Fruit fly (Drosophila melanogaster) whole organism, embryonic: Measurements from ENCODE around the gene sage.

Experiments
- Bdp1 ChIP-seq: fragments of 200-800 bp; sonication (Bioruptor generic); optimal IDR thresholded peaks from 3 replicates; lab custom pipeline; 2016; ENCODE audit warnings: missing biosample characterization, missing genetic modification characterization
- Bgb ChIP-seq: fragments of 200-800 bp; sonication (Bioruptor generic); IDR thresholded peaks from 2 replicates; pipeline ENCODE4 v1.3.6; 2022; ENCODE audit warnings: missing biosample characterization, missing genetic modification characterization; ENCODE audit not compliant: partially characterized antibody
- Blimp-1 ChIP-seq: fragments of 200-800 bp; sonication (Bioruptor generic); optimal IDR thresholded peaks from 3 replicates; lab custom pipeline; 2018; ENCODE audit warnings: missing biosample characterization, missing genetic modification characterization, mild to moderate bottlenecking, moderate library complexity, missing genetic modification reagents
- C15 ChIP-seq: fragments of 200-800 bp; sonication (Bioruptor generic); IDR thresholded peaks from 3 replicates; pipeline ENCODE4 v1.3.6; 2022; ENCODE audit warnings: missing biosample characterization, missing genetic modification characterization
- CG10274 ChIP-seq: fragments of 200-800 bp; sonication (Bioruptor generic); optimal IDR thresholded peaks from 3 replicates; lab custom pipeline; 2017; ENCODE audit warnings: missing biosample characterization, mild to moderate bottlenecking, missing genetic modification characterization
- CG10979 ChIP-seq: fragments of 200-800 bp; sonication (Bioruptor generic); optimal IDR thresholded peaks from 2 replicates; lab custom pipeline; 2018; ENCODE audit warnings: missing biosample characterization, mild to moderate bottlenecking, missing genetic modification characterization, moderate library complexity
- CG11093 ChIP-seq: fragments of 200-800 bp; sonication (Bioruptor generic); IDR thresholded peaks from 3 replicates; pipeline ENCODE4 v1.3.6; 2022; ENCODE audit warnings: missing biosample characterization, missing genetic modification characterization
- CG11695 ChIP-seq: fragments of 200-800 bp; sonication (Bioruptor generic); IDR thresholded peaks from 3 replicates; pipeline ENCODE4 v1.3.6; 2022; ENCODE audit warnings: missing biosample characterization, missing genetic modification characterization
- CG13296 ChIP-seq: fragments of 200-800 bp; sonication (Bioruptor generic); optimal IDR thresholded peaks from 3 replicates; lab custom pipeline; 2018; ENCODE audit warnings: missing biosample characterization, mild to moderate bottlenecking, missing genetic modification characterization
- CG1529 ChIP-seq: fragments of 200-800 bp; sonication (Bioruptor generic); optimal IDR thresholded peaks from 3 replicates; lab custom pipeline; 2018; ENCODE audit warnings: missing biosample characterization, missing genetic modification characterization
- CG15514 ChIP-seq: fragments of 200-800 bp; sonication (Bioruptor generic); optimal IDR thresholded peaks from 3 replicates; lab custom pipeline; 2017; ENCODE audit warnings: missing biosample characterization, missing genetic modification characterization, mild to moderate bottlenecking, moderate library complexity, missing genetic modification reagents
- CG17361 ChIP-seq: fragments of 200-800 bp; sonication (Bioruptor generic); IDR thresholded peaks from 3 replicates; pipeline ENCODE4 v1.3.6; 2022; ENCODE audit warnings: missing biosample characterization, missing genetic modification characterization
- CG17385 ChIP-seq: fragments of 200-800 bp; sonication (Bioruptor generic); optimal IDR thresholded peaks from 3 replicates; lab custom pipeline; 2018; ENCODE audit warnings: missing biosample characterization, mild to moderate bottlenecking, missing genetic modification characterization
- CG2202 ChIP-seq: fragments of 200-800 bp; sonication (Bioruptor generic); optimal IDR thresholded peaks from 2 replicates; lab custom pipeline; 2018; ENCODE audit warnings: missing biosample characterization, mild to moderate bottlenecking, missing genetic modification characterization
- CG3065 ChIP-seq: fragments of 200-800 bp; sonication (Bioruptor generic); optimal IDR thresholded peaks from 2 replicates; lab custom pipeline; 2016; ENCODE audit warnings: missing biosample characterization, missing genetic modification characterization
- CG31388 ChIP-seq: fragments of 200-800 bp; sonication (Bioruptor generic); optimal IDR thresholded peaks from 2 replicates; lab custom pipeline; 2016; ENCODE audit warnings: missing biosample characterization, missing genetic modification characterization
- CG4360 ChIP-seq: fragments of 200-800 bp; sonication (Bioruptor generic); IDR thresholded peaks from 2 replicates; pipeline ENCODE4 v1.3.6; 2022; ENCODE audit warnings: missing biosample characterization, missing genetic modification characterization
- CG6813 ChIP-seq: fragments of 200-800 bp; sonication (Bioruptor generic); optimal IDR thresholded peaks from 2 replicates; lab custom pipeline; 2017; ENCODE audit warnings: missing biosample characterization, missing genetic modification characterization, mild to moderate bottlenecking, moderate library complexity, missing genetic modification reagents
- Dek ChIP-seq: fragments of 200-800 bp; sonication (Bioruptor generic); optimal IDR thresholded peaks from 3 replicates; lab custom pipeline; 2019; ENCODE audit warnings: missing biosample characterization, mild to moderate bottlenecking, missing genetic modification characterization, moderate library complexity
- Drgx ChIP-seq: fragments of 200-800 bp; sonication (Bioruptor generic); IDR thresholded peaks from 2 replicates; pipeline ENCODE4 v1.3.6; 2022; ENCODE audit warnings: missing biosample characterization, missing genetic modification characterization
- GATAe ChIP-seq: fragments of 200-800 bp; sonication (Bioruptor generic); conservative IDR thresholded peaks from 2 replicates; pipeline ENCODE4 v1.3.6; 2022; ENCODE audit warnings: missing biosample characterization, missing genetic modification characterization
- H2.0 ChIP-seq: fragments of 200-800 bp; sonication (Bioruptor generic); IDR thresholded peaks from 2 replicates; pipeline ENCODE4 v1.3.6; 2022; ENCODE audit warnings: missing biosample characterization, missing genetic modification characterization
- Hand ChIP-seq: fragments of 200-800 bp; sonication (Bioruptor generic); optimal IDR thresholded peaks from 2 replicates; lab custom pipeline; 2017; ENCODE audit warnings: mild to moderate bottlenecking, missing biosample characterization, missing genetic modification reagents, missing genetic modification characterization
- Hr39 ChIP-seq: fragments of >200 bp; optimal IDR thresholded peaks from 2 replicates; lab custom pipeline; 2017
- Kr ChIP-seq: fragments of 200-800 bp; sonication (Bioruptor generic); optimal IDR thresholded peaks from 2 replicates; lab custom pipeline; 2017; ENCODE audit warnings: missing biosample characterization, mild to moderate bottlenecking, missing genetic modification characterization
- NC2β ChIP-seq: fragments of 200-800 bp; sonication (Bioruptor generic); optimal IDR thresholded peaks from 2 replicates; lab custom pipeline; 2016; ENCODE audit warnings: missing biosample characterization, missing genetic modification characterization
- Neu2 ChIP-seq: fragments of 200-800 bp; sonication (Bioruptor generic); optimal IDR thresholded peaks from 3 replicates; lab custom pipeline; 2016; ENCODE audit warnings: missing biosample characterization, missing genetic modification characterization, borderline replicate concordance
- Nf-YA ChIP-seq: fragments of 200-800 bp; sonication (Bioruptor generic); IDR thresholded peaks from 2 replicates; pipeline ENCODE4 v1.3.6; 2022; ENCODE audit warnings: missing biosample characterization, missing genetic modification characterization
- Opbp ChIP-seq: fragments of 200-800 bp; sonication (Bioruptor generic); IDR thresholded peaks from 3 replicates; pipeline ENCODE4 v1.3.6; 2022; ENCODE audit warnings: missing biosample characterization, missing genetic modification characterization; ENCODE audit not compliant: partially characterized antibody
- Ptx1 ChIP-seq: fragments of 200-800 bp; sonication (Bioruptor generic); IDR thresholded peaks from 2 replicates; pipeline ENCODE4 v1.3.6; 2022; ENCODE audit warnings: missing biosample characterization, missing genetic modification characterization
- Stat92E ChIP-seq, 3 experiments: fragments of >200 bp in 2 of 3; fragments of 200-800 bp in 1 of 3; sonication (Bioruptor generic) in 1 of 3; optimal IDR thresholded peaks; 2 replicates each; lab custom pipeline; 2017 to 2019; ENCODE audit warnings: missing biosample characterization in 3 of 3, missing genetic modification characterization in 3 of 3, mild to moderate bottlenecking in 1 of 3, moderate library complexity in 1 of 3
- Vsx1 ChIP-seq: fragments of 200-800 bp; sonication (Bioruptor generic); optimal IDR thresholded peaks from 2 replicates; lab custom pipeline; 2017; ENCODE audit warnings: missing biosample characterization, mild to moderate bottlenecking, missing genetic modification characterization, missing genetic modification reagents
- ac ChIP-seq: fragments of 200-800 bp; sonication (Bioruptor generic); optimal IDR thresholded peaks from 3 replicates; lab custom pipeline; 2017; ENCODE audit warnings: missing biosample characterization, mild to moderate bottlenecking, missing genetic modification characterization
- ash1 ChIP-seq: fragments of 200-800 bp; sonication (Bioruptor generic); optimal IDR thresholded peaks from 2 replicates; lab custom pipeline; 2018; ENCODE audit warnings: missing biosample characterization, mild to moderate bottlenecking, missing genetic modification characterization
- az2 ChIP-seq: fragments of 200-800 bp; sonication (Bioruptor generic); optimal IDR thresholded peaks from 3 replicates; lab custom pipeline; 2016; ENCODE audit warnings: missing biosample characterization, missing genetic modification characterization
- ci ChIP-seq: fragments of 200-800 bp; sonication (Bioruptor generic); IDR thresholded peaks from 3 replicates; pipeline ENCODE4 v1.3.6; 2022; ENCODE audit warnings: missing biosample characterization, missing genetic modification characterization
- croc ChIP-seq: fragments of 200-800 bp; sonication (Bioruptor generic); conservative IDR thresholded peaks from 3 replicates; pipeline ENCODE4 v1.3.6; 2022; ENCODE audit warnings: missing biosample characterization, missing genetic modification characterization
- dysf ChIP-seq: fragments of 200-800 bp; sonication (Bioruptor generic); IDR thresholded peaks from 3 replicates; pipeline ENCODE4 v1.3.6; 2022; ENCODE audit warnings: missing biosample characterization, missing genetic modification characterization
- ftz-f1 ChIP-seq: fragments of 200-800 bp; sonication (Bioruptor generic); optimal IDR thresholded peaks from 2 replicates; lab custom pipeline; 2016; ENCODE audit warnings: missing biosample characterization, missing genetic modification characterization
- hb ChIP-seq: fragments of 200-800 bp; sonication (Bioruptor generic); IDR thresholded peaks from 3 replicates; pipeline ENCODE4 v1.3.6; 2022; ENCODE audit warnings: missing biosample characterization, missing genetic modification characterization; ENCODE audit not compliant: partially characterized antibody
- inv ChIP-seq: fragments of 200-800 bp; sonication (Bioruptor generic); IDR thresholded peaks from 2 replicates; pipeline ENCODE4 v1.3.6; 2022; ENCODE audit warnings: missing biosample characterization, missing genetic modification characterization; ENCODE audit not compliant: partially characterized antibody
- lab ChIP-seq: fragments of 200-800 bp; sonication (Bioruptor generic); optimal IDR thresholded peaks from 3 replicates; lab custom pipeline; 2017; ENCODE audit warnings: missing biosample characterization, missing genetic modification characterization, mild to moderate bottlenecking, moderate library complexity, missing genetic modification reagents
- lmd ChIP-seq: fragments of 200-800 bp; sonication (Bioruptor generic); IDR thresholded peaks from 2 replicates; pipeline ENCODE4 v1.3.6; 2022; ENCODE audit warnings: missing biosample characterization, missing genetic modification characterization
- pum ChIP-seq: fragments of 200-800 bp; sonication (Bioruptor generic); optimal IDR thresholded peaks from 2 replicates; lab custom pipeline; 2016; ENCODE audit warnings: missing biosample characterization, missing genetic modification characterization
- schlank ChIP-seq: fragments of 200-800 bp; sonication (Bioruptor generic); optimal IDR thresholded peaks from 2 replicates; lab custom pipeline; 2018; ENCODE audit warnings: missing biosample characterization, mild to moderate bottlenecking, missing genetic modification characterization
- sens ChIP-seq: fragments of 200-800 bp; sonication (Bioruptor generic); peaks from one replicate; lab custom pipeline; 2016; ENCODE audit warnings: missing biosample characterization, missing genetic modification characterization
- tgo ChIP-seq: fragments of 200-800 bp; sonication (Bioruptor generic); IDR thresholded peaks from 3 replicates; pipeline ENCODE4 v1.3.6; 2022; ENCODE audit warnings: missing biosample characterization, missing genetic modification characterization
- tio ChIP-seq: fragments of 200-800 bp; sonication (Bioruptor generic); optimal IDR thresholded peaks from 2 replicates; lab custom pipeline; 2017; ENCODE audit warnings: missing biosample characterization, missing genetic modification characterization, inconsistent platforms
- ttk ChIP-seq: fragments of 200-800 bp; sonication (Bioruptor generic); IDR thresholded peaks from 2 replicates; pipeline ENCODE4 v2.1.2; 2022; ENCODE audit warnings: missing biosample characterization, missing genetic modification characterization
- unpg ChIP-seq: fragments of 200-800 bp; sonication (Bioruptor generic); optimal IDR thresholded peaks from 3 replicates; lab custom pipeline; 2018; ENCODE audit warnings: missing biosample characterization, mild to moderate bottlenecking, missing genetic modification characterization, moderate library complexity
- z ChIP-seq: fragments of 200-800 bp; sonication (Bioruptor generic); IDR thresholded peaks from 3 replicates; pipeline ENCODE4 v1.3.6; 2022; ENCODE audit warnings: missing biosample characterization, missing genetic modification characterization

The sage gene

dm6 chr3R:9229996-9230601 lies 33.8 kb downstream of the sage start (continued):
- TF ChIP-seq CG10274 (GFP tag; lab: Kevin White, UChicago) (peak; percentile 64), az2 (peak; percentile 25), CG1529 (no peak), Dek (no peak), inv (GFP tag; lab: Robert Waterston, UW) (no peak), z (GFP tag; lab: Robert Waterston, UW) (no peak), GATAe (GFP tag; lab: Robert Waterston, UW) (no peak), unpg (peak; percentile 37), Opbp (no peak), schlank (no peak), CG4360 (GFP tag; lab: Robert Waterston, UW) (no peak), Stat92E (GFP tag; optimal IDR thresholded peaks at IDR 0.05; lab: Kevin White, UChicago) (no peak), Bgb (GFP tag; lab: Robert Waterston, UW) (no peak), Hr39 (lab: Kevin White, UChicago) (no peak), CG6813 (GFP tag; lab: Kevin White, UChicago) (peak; percentile 20), tio (no peak), CG31388 (no peak), C15 (GFP tag; lab: Robert Waterston, UW) (no peak), croc (GFP tag; lab: Robert Waterston, UW) (no peak), CG13296 (GFP tag; lab: Kevin White, UChicago) (no peak), sens (GFP tag; lab: Kevin White, UChicago) (peak; percentile 81), Nf-YA (GFP tag; lab: Robert Waterston, UW) (no peak), Ptx1 (no peak), CG2202 (tag; lab: Kevin White, UChicago) (no peak), dysf (no peak), CG11093 (no peak), NC2β (GFP tag; lab: Kevin White, UChicago) (no peak), ac (no peak), CG17361 (0 out of 3 replicates have a peak, but pooled peaks have one; percentile 10), CG15514 (GFP tag; lab: Kevin White, UChicago) (peak; percentile 2), ftz-f1 (no peak), H2.0 (GFP tag; lab: Robert Waterston, UW) (0 out of 2 replicates have a peak, but pooled peaks have one; percentile 6), Kr (GFP tag; lab: Kevin White, UChicago) (no peak), CG10979 (tag; lab: Kevin White, UChicago) (peak; percentile 25), Vsx1 (GFP tag; lab: Kevin White, UChicago) (peak; percentile 19), CG17385 (GFP tag; lab: Kevin White, UChicago) (peak; percentile 69), lmd (GFP tag; lab: Robert Waterston, UW) (peak; percentile 25; the same call in 1 of the 2 replicates), hb (GFP tag; lab: Robert Waterston, UW) (no peak), Drgx (GFP tag; lab: Robert Waterston, UW) (peak; percentile 37), ci (GFP tag; lab: Robert Waterston, UW) (no peak), Bdp1 (GFP tag; lab: Kevin White, UChicago) (no peak), tgo (GFP tag; lab: Robert Waterston, UW) (no peak), CG11695 (GFP tag; lab: Robert Waterston, UW) (no peak), Hand (GFP tag; lab: Kevin White, UChicago) (no peak), lab (GFP tag; lab: Kevin White, UChicago) (peak; percentile 41), Blimp-1 (GFP tag; lab: Kevin White, UChicago) (peak; percentile 46), Neu2 (GFP tag; lab: Kevin White, UChicago) (no peak), ash1 (no peak), pum (GFP tag; lab: Kevin White, UChicago) (peak; percentile 2), ttk (GFP tag; lab: Robert Waterston, UW) (no peak), CG3065 (no peak)
